Fruit fly (Drosophila melanogaster) whole organism, wandering third instar larva: Measurements from ENCODE around the gene nan.
A peak's percentile ranks its signal among the peaks of the same experiment; 100 is the strongest.

Source experiments
- Abd-B ChIP-seq: fragments of >200 bp; optimal IDR thresholded peaks from 2 replicates; lab custom pipeline; 2017; ENCODE audit warnings: missing biosample characterization, missing genetic modification characterization
- CG32264 ChIP-seq: fragments of 200-800 bp; sonication (Bioruptor generic); optimal IDR thresholded peaks from 2 replicates; lab custom pipeline; 2016; ENCODE audit warnings: missing biosample characterization, missing genetic modification characterization
- CG9705 ChIP-seq: fragments of 200-800 bp; sonication (Bioruptor generic); optimal IDR thresholded peaks from 2 replicates; lab custom pipeline; 2018; ENCODE audit warnings: missing biosample characterization, mild to moderate bottlenecking, missing genetic modification characterization
- Dfd ChIP-seq: fragments of >200 bp; optimal IDR thresholded peaks from 2 replicates; lab custom pipeline; 2017; ENCODE audit warnings: missing biosample characterization, missing genetic modification characterization
- Dif ChIP-seq: fragments of 200-275, 200-300 bp; sonication (Bioruptor generic); optimal IDR thresholded peaks from 2 replicates; lab custom pipeline; 2018; ENCODE audit warnings: missing biosample characterization, missing genetic modification characterization; ENCODE audit not compliant: partially characterized antibody
- GATAd ChIP-seq: sonication (Bioruptor generic); optimal IDR thresholded peaks from 2 replicates; lab custom pipeline; 2016; ENCODE audit warnings: missing biosample characterization, missing genetic modification characterization
- HLH106 ChIP-seq: fragments of 200-800 bp; optimal IDR thresholded peaks from 3 replicates; lab custom pipeline; 2019; ENCODE audit warnings: missing biosample characterization, mild to moderate bottlenecking, missing genetic modification characterization, moderate library complexity
- Hnf4 ChIP-seq: fragments of 200-800 bp; sonication (Bioruptor generic); optimal IDR thresholded peaks from 2 replicates; lab custom pipeline; 2016; ENCODE audit warnings: missing biosample characterization, mild to moderate bottlenecking, missing genetic modification characterization
- Hr78 ChIP-seq: fragments of >200 bp; optimal IDR thresholded peaks from 2 replicates; lab custom pipeline; 2017; ENCODE audit warnings: missing biosample characterization, missing genetic modification characterization
- Hr83 ChIP-seq: fragments of 200-300 bp; sonication (Bioruptor generic); optimal IDR thresholded peaks from 2 replicates; lab custom pipeline; 2016; ENCODE audit warnings: missing biosample characterization, mild to moderate bottlenecking, missing genetic modification characterization, moderate library complexity; ENCODE audit not compliant: poor library complexity, severe bottlenecking
- Jra ChIP-seq: sonication (Bioruptor generic); optimal IDR thresholded peaks from 2 replicates; lab custom pipeline; 2016; ENCODE audit warnings: missing biosample characterization, missing genetic modification characterization
- Mio ChIP-seq: sonication (Bioruptor generic); optimal IDR thresholded peaks from 2 replicates; lab custom pipeline; 2016; ENCODE audit warnings: missing biosample characterization, missing genetic modification characterization
- Myc ChIP-seq: fragments of >200 bp; optimal IDR thresholded peaks from 2 replicates; lab custom pipeline; 2017
- N ChIP-seq: fragments of >200 bp; optimal IDR thresholded peaks from 2 replicates; lab custom pipeline; 2018; ENCODE audit warnings: missing biosample characterization, missing external identifiers, missing genetic modification characterization
- OdsH ChIP-seq: fragments of 200-800 bp; sonication (Bioruptor generic); optimal IDR thresholded peaks from 2 replicates; lab custom pipeline; 2016; ENCODE audit warnings: missing biosample characterization, mild to moderate bottlenecking, missing genetic modification characterization
- Rel ChIP-seq, 2 experiments: fragments of 200-800 bp; sonication (Bioruptor generic) in 1 of 2; optimal IDR thresholded peaks; 2 replicates in 1 of 2; 3 replicates in 1 of 2; lab custom pipeline; 2016 to 2019; ENCODE audit warnings: mild to moderate bottlenecking in 2 of 2, missing biosample characterization in 2 of 2, missing genetic modification characterization in 2 of 2, moderate library complexity in 1 of 2
- Sp1 ChIP-seq: fragments of 200-800 bp; sonication (Bioruptor generic); optimal IDR thresholded peaks from 3 replicates; lab custom pipeline; 2019; ENCODE audit warnings: missing biosample characterization, mild to moderate bottlenecking, missing genetic modification characterization, moderate library complexity
- Vsx2 ChIP-seq: fragments of 200-300, 225-300 bp; sonication (Bioruptor generic); optimal IDR thresholded peaks from 2 replicates; lab custom pipeline; 2018; ENCODE audit warnings: missing biosample characterization, missing genetic modification characterization; ENCODE audit not compliant: partially characterized antibody
- br ChIP-seq: fragments of 200-800 bp; sonication (Bioruptor generic); optimal IDR thresholded peaks from 2 replicates; lab custom pipeline; 2016; ENCODE audit warnings: missing biosample characterization, missing genetic modification characterization
- brk ChIP-seq: fragments of 200-800 bp; sonication (Bioruptor generic); optimal IDR thresholded peaks from 2 replicates; lab custom pipeline; 2016; ENCODE audit warnings: missing biosample characterization, mild to moderate bottlenecking, missing genetic modification characterization
- dl ChIP-seq, 2 experiments: fragments of 175-275, 200-275 bp in 1 of 2; fragments of 200-275 bp in 1 of 2; sonication (Bioruptor generic); optimal IDR thresholded peaks; lab custom pipeline; 2018; ENCODE audit warnings: mild to moderate bottlenecking in 2 of 2, missing biosample characterization in 2 of 2, missing genetic modification characterization in 2 of 2, moderate library complexity in 2 of 2; ENCODE audit not compliant: partially characterized antibody in 2 of 2, insufficient read depth in 1 of 2
- dmrt93B ChIP-seq: fragments of 200-800 bp; sonication (Bioruptor generic); optimal IDR thresholded peaks from 2 replicates; lab custom pipeline; 2018; ENCODE audit warnings: missing biosample characterization, mild to moderate bottlenecking, missing genetic modification characterization
- dsf ChIP-seq: sonication (Bioruptor generic); optimal IDR thresholded peaks from 2 replicates; lab custom pipeline; 2016; ENCODE audit warnings: missing biosample characterization, missing genetic modification characterization, borderline replicate concordance
- foxo ChIP-seq, 2 experiments: fragments of 200-800 bp; sonication (Bioruptor generic); optimal IDR thresholded peaks; 2 replicates in 1 of 2; 3 replicates in 1 of 2; lab custom pipeline; 2016 to 2017; ENCODE audit warnings: missing biosample characterization in 2 of 2, missing genetic modification characterization in 2 of 2
- fru ChIP-seq: fragments of 200-800 bp; sonication (Bioruptor generic); optimal IDR thresholded peaks from 3 replicates; lab custom pipeline; 2016; ENCODE audit warnings: missing biosample characterization, mild to moderate bottlenecking, missing genetic modification characterization
- h ChIP-seq: fragments of 200-800 bp; sonication (Bioruptor generic); optimal IDR thresholded peaks from 3 replicates; lab custom pipeline; 2016; ENCODE audit warnings: missing biosample characterization, mild to moderate bottlenecking, missing genetic modification characterization
- jim ChIP-seq: fragments of 175-275, 200-325 bp; sonication (Bioruptor generic); optimal IDR thresholded peaks from 2 replicates; lab custom pipeline; 2016; ENCODE audit warnings: missing biosample characterization, mild to moderate bottlenecking, missing genetic modification characterization
- lola ChIP-seq: fragments of >200 bp; optimal IDR thresholded peaks from 2 replicates; lab custom pipeline; 2017; ENCODE audit warnings: missing biosample characterization, missing genetic modification characterization
- pan ChIP-seq: fragments of >200 bp; optimal IDR thresholded peaks from 2 replicates; lab custom pipeline; 2017
- psq ChIP-seq: fragments of 200-800 bp; sonication (Bioruptor generic); optimal IDR thresholded peaks from 3 replicates; lab custom pipeline; 2017; ENCODE audit warnings: missing biosample characterization, mild to moderate bottlenecking, missing genetic modification characterization, moderate library complexity
- rgr ChIP-seq: fragments of 200-800 bp; sonication (Bioruptor generic); optimal IDR thresholded peaks from 3 replicates; lab custom pipeline; 2016; ENCODE audit warnings: missing biosample characterization, mild to moderate bottlenecking, missing genetic modification characterization
- sage ChIP-seq: fragments of 200-800 bp; sonication (Bioruptor generic); optimal IDR thresholded peaks from 2 replicates; lab custom pipeline; 2016; ENCODE audit warnings: missing biosample characterization, mild to moderate bottlenecking, missing genetic modification characterization
- sv ChIP-seq: fragments of 200-800 bp; sonication (Bioruptor generic); optimal IDR thresholded peaks from 3 replicates; lab custom pipeline; 2016; ENCODE audit warnings: missing biosample characterization, missing genetic modification characterization
- woc ChIP-seq: sonication (Bioruptor generic); optimal IDR thresholded peaks from 2 replicates; lab custom pipeline; 2016; ENCODE audit warnings: missing biosample characterization, mild to moderate bottlenecking, missing genetic modification characterization

The nan gene

DNA sequence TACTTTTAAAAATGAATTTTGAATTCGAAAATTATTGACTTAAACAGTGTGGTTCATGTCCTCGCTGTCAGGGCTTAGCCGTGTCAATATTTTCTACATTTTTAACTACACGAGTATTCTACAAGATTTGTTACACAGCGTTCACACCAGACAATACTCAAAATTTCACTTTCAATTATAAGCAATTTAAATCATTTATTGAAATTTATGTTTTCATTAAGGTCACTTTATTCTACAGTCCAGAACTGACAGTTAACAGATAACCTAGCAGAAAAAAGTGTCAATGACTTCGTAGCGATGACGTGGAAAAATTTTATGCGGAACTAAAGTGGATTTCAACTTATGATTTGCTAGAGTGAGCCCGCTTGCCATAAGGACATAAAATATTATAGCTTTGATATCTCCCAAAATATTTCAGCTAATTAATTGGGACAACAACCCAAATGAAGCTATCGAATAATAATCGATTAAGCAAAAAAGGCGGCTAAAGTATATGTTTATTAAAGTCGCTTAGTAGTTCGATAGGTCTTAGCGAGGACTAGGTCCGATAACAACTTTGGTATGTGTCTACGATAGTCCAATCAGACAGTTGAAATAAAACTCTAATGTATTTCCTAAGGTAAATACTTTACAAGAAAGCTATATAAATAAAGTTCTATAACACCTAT lies 643 bp upstream of the nan start:
- TF ChIP-seq psq, result no peak
- TF ChIP-seq fru (GFP tag; lab: Kevin White, UChicago), result peak; percentile 8
- TF ChIP-seq sage, result no peak
- TF ChIP-seq CG32264, result no peak
- no peak for TF ChIP-seq CG9705
- peak; percentile 64 for TF ChIP-seq HLH106 (tag; lab: Kevin White, UChicago)
- no peak for TF ChIP-seq Dif (GFP tag; lab: Kevin White, UChicago)
- TF ChIP-seq Hnf4 (GFP tag; lab: Kevin White, UChicago), result peak; percentile 1
- TF ChIP-seq Hr78 (GFP tag; lab: Kevin White, UChicago), result no peak
- TF ChIP-seq br (GFP tag; lab: Kevin White, UChicago), result no peak
- TF ChIP-seq OdsH, result no peak
- no peak for TF ChIP-seq Jra
- no peak for TF ChIP-seq Abd-B (GFP tag; lab: Kevin White, UChicago)
- TF ChIP-seq dsf (GFP tag; lab: Kevin White, UChicago), result no peak
- TF ChIP-seq GATAd, result no peak
- no peak for TF ChIP-seq pan (lab: Kevin White, UChicago)
- no peak for TF ChIP-seq N (GFP tag; lab: Kevin White, UChicago)
- TF ChIP-seq Myc (lab: Kevin White, UChicago), result no peak
- TF ChIP-seq lola (GFP tag; lab: Kevin White, UChicago), result no peak
- no peak for TF ChIP-seq Mio
- TF ChIP-seq rgr (GFP tag; lab: Kevin White, UChicago), result no peak
- peak; percentile 99 for TF ChIP-seq Vsx2 (GFP tag; lab: Kevin White, UChicago)
- TF ChIP-seq woc, result no peak
- no peak for TF ChIP-seq sv (GFP tag; lab: Kevin White, UChicago)
- TF ChIP-seq Sp1, result no peak

DNA sequence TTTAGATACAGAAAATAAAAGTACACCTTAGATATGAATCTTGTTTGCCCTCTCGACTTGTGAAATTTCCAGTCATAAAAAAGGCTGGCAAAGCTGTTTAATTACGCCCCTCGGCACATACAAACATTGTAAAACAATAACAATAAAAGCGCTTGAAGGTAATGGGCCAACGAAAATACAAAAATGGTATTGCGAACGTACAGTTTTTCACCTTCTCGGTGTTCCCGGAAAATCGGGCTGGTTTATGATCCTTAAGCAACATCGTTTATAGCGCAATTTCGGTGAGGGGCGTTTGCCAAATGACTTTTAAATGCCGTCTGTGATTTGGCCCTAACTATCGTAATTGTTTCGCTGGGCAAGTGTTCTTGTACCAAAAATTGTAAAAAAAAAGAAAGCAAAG lies 4.4 kb downstream of the nan start:
- TF ChIP-seq jim (GFP tag; lab: Kevin White, UChicago) (no peak), Jra (no peak), fru (GFP tag; lab: Kevin White, UChicago) (no peak), Hr83 (no peak), br (GFP tag; lab: Kevin White, UChicago) (no peak), Hnf4 (GFP tag; lab: Kevin White, UChicago) (no peak), Hr78 (GFP tag; lab: Kevin White, UChicago) (no peak), GATAd (no peak), N (GFP tag; lab: Kevin White, UChicago) (no peak), sage (no peak), psq (no peak), Dfd (GFP tag; lab: Kevin White, UChicago) (no peak)

DNA sequence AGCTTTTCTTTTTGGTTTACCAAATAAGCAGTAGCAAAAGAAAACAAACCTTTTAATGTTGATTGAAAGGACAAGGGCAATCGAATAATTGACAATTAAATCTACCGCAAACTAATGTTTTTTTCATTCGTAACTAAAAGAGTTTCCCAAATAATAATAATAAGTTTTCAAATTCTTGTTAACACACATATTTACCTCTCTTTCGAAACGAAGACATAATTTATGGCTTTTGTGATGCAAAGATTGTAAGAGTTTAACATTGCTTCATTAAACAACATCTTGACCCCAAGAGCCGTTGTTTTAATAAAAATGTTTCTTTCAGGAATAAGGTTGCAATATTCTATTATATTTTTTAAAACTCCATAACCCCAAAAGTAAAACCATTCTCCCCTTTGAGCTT lies 10.9 kb downstream of the nan start, which contains the start of gene D:
Gene D, minus strand, starts transcription at position 101 of the 400 bp plus-strand sequence.
- TF ChIP-seq sv (GFP tag; lab: Kevin White, UChicago), result no peak
- TF ChIP-seq HLH106 (tag; lab: Kevin White, UChicago), result no peak
- TF ChIP-seq Dif (GFP tag; lab: Kevin White, UChicago), result no peak
- no peak for TF ChIP-seq dmrt93B
- no peak for TF ChIP-seq Vsx2 (GFP tag; lab: Kevin White, UChicago)
- TF ChIP-seq Sp1, result no peak
- TF ChIP-seq Rel (GFP tag; optimal IDR thresholded peaks at IDR 0.05; lab: Kevin White, UChicago), result no peak
- TF ChIP-seq Rel (tag; optimal IDR thresholded peaks at IDR 0.05; lab: Kevin White, UChicago), result no peak
- no peak for TF ChIP-seq woc
- TF ChIP-seq br (GFP tag; lab: Kevin White, UChicago), result no peak
- no peak for TF ChIP-seq GATAd
- TF ChIP-seq Jra, result no peak
- TF ChIP-seq Abd-B (GFP tag; lab: Kevin White, UChicago), result no peak
- TF ChIP-seq OdsH, result no peak
- no peak for TF ChIP-seq sage
- TF ChIP-seq CG32264, result no peak
- TF ChIP-seq pan (lab: Kevin White, UChicago), result no peak
- no peak for TF ChIP-seq foxo (GFP tag; optimal IDR thresholded peaks at IDR 0.05; lab: Kevin White, UChicago)

DNA sequence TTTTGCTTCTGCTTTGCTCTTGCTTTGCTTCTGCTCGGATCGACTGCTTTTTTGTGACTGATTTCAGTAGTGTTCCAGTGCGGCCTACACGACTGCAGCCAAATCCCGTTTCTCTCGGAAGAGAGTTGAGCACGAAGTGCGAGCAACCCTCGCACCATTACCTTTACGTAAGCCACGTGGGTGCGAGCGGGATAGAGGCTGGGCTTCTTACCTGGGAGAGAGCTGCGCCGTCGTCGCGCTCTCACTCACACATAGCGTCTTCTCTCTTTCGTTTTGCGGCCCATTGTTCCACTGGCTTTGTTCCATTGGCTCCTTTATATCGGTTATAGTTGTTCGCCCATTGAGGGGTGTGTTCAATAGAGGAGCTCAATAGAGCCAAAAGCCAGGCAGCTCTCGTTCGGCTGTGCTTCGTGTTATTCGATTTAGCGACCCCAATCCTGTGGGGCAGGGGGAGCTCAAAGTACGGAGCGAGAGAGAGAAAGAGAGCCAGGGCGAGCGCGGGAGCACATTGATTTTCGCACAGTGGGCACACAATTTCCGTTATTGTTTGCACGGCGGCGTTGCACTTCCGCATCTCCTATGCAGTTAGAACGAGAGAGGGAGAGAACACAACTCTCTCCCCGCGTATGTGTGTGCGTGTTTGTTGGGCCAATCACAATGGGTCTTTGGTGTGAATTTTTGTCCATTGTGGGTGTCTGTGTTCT lies 11.8 kb downstream of the nan start:
- TF ChIP-seq brk (GFP tag; lab: Kevin White, UChicago) (no peak), dl (GFP tag; optimal IDR thresholded peaks at IDR 0.05; lab: Kevin White, UChicago; ENCODE audit: insufficient read depth in 1 of 2, partially characterized antibody in 2 of 2) (peak; percentile 35 to 51), h (GFP tag; lab: Kevin White, UChicago) (no peak), OdsH (no peak), sv (GFP tag; lab: Kevin White, UChicago) (no peak), dsf (GFP tag; lab: Kevin White, UChicago) (no peak), Vsx2 (GFP tag; lab: Kevin White, UChicago) (peak; percentile 35), Hr78 (GFP tag; lab: Kevin White, UChicago) (no peak), Sp1 (no peak), Dif (GFP tag; lab: Kevin White, UChicago) (peak; percentile 65), psq (peak; percentile 22)
